Worm (Caenorhabditis elegans): ENCODE data around the gene cyp-35A3.

The cyp-35A3 gene

ce11 chrV:4004577-4004976 is 17.8 kb upstream of the cyp-35A3 start:
- no peak for TF ChIP-seq ceh-83 (GFP tag; optimal IDR thresholded peaks at IDR 0.05)

ce11 chrV:4005219-4005618 is 17.2 kb upstream of the cyp-35A3 start, which contains the start of gene srh-8:
srh-8 (plus strand) TSS chrV:4005519.
- TF ChIP-seq ceh-43 (GFP tag; optimal IDR thresholded peaks at IDR 0.05) (no peak), zip-8 (tag; optimal IDR thresholded peaks at IDR 0.05) (no peak), ces-1 (GFP tag; optimal IDR thresholded peaks at IDR 0.05) (no peak), blmp-1 (tag; optimal IDR thresholded peaks at IDR 0.05) (no peak), elt-3 (tag; optimal IDR thresholded peaks at IDR 0.05) (no peak), elt-1 (tag; optimal IDR thresholded peaks at IDR 0.05; ENCODE audit: borderline replicate concordance, insufficient read depth) (no peak), ceh-83 (GFP tag; optimal IDR thresholded peaks at IDR 0.05) (no peak), nhr-12 (tag; optimal IDR thresholded peaks at IDR 0.05) (no peak), tbx-8 (GFP tag; optimal IDR thresholded peaks at IDR 0.05) (no peak)

- TF ChIP-seq hlh-1 (tag; optimal IDR thresholded peaks at IDR 0.05) (no peak), unc-120 (tag; optimal IDR thresholded peaks at IDR 0.05; ENCODE audit: poor library complexity, severe bottlenecking) (no peak), nhr-237 (tag; optimal IDR thresholded peaks at IDR 0.05) (no peak), ceh-83 (GFP tag; optimal IDR thresholded peaks at IDR 0.05) (no peak), elt-3 (tag; optimal IDR thresholded peaks at IDR 0.05) (no peak), cnd-1 (tag; optimal IDR thresholded peaks at IDR 0.05) (no peak)
Measured at ce11 chrV:4007927-4008326, 14.5 kb upstream of the cyp-35A3 start, which contains the start of gene srh-7. srh-7 (plus strand) TSS chrV:4008227.

DNA sequence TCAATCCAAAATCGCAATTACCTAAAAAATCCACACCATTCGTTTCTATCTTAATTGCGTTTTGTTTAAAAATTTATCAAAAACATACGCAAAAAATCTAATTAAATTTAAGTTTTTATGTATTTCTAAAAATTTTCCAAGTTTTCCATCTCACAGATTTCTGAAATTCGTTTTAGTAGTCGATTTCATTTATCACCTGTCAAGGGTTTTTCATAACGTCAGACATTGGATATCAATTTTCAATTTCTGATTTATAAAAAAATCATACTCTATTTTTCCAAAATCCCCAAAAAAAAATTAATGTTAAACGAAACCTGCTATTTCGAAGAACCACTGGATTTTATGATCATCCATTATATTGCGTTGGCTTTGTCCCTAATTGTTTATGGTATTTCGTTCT is 12.2 kb upstream of the cyp-35A3 start, which contains the start of gene srh-4:
TSS of gene srh-4 (plus strand) at position 301 of the 400 bp plus-strand sequence.
- no peak for TF ChIP-seq ceh-39 (tag; optimal IDR thresholded peaks at IDR 0.05)
- no peak for TF ChIP-seq nhr-76 (tag; optimal IDR thresholded peaks at IDR 0.05)
- no peak for TF ChIP-seq ceh-83 (GFP tag; optimal IDR thresholded peaks at IDR 0.05)
- TF ChIP-seq zip-8 (tag; optimal IDR thresholded peaks at IDR 0.05) = no peak
- no peak for TF ChIP-seq ceh-43 (GFP tag; optimal IDR thresholded peaks at IDR 0.05)

DNA sequence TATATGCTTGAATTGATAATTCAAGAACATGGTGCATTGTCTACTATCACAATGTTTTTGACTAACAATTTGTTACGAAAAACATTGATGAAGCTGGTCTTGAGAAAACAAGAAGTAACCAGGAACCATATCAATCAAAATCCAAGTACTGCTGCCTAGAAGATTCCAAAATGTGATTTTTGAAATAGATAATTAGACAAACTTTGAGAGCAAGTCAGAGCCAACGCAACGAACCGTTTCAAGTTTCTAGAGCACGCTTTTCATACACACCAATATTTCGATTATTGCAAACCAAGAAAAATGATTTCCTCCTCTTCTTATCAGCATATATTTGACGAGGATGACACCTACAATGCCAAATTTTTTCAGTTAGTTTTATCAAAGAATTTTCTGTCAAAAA is 5.6 kb upstream of the cyp-35A3 start, which contains the start of gene srw-89:
TSS of gene srw-89 (plus strand) at position 301 of the 400 bp plus-strand sequence.
- no peak for TF ChIP-seq ztf-11 (tag; optimal IDR thresholded peaks at IDR 0.05)
- no peak for TF ChIP-seq M03D4.4 (tag; optimal IDR thresholded peaks at IDR 0.05)
- TF ChIP-seq drap-1 (GFP tag; optimal IDR thresholded peaks at IDR 0.05) = no peak
- TF ChIP-seq unc-62 (GFP tag; optimal IDR thresholded peaks at IDR 0.05) = no peak
- no peak for TF ChIP-seq mab-5 (tag; optimal IDR thresholded peaks at IDR 0.05)
- no peak for TF ChIP-seq nhr-76 (tag; optimal IDR thresholded peaks at IDR 0.05)
- TF ChIP-seq ceh-39 (tag; optimal IDR thresholded peaks at IDR 0.05) = no peak
- TF ChIP-seq ces-1 (GFP tag; optimal IDR thresholded peaks at IDR 0.05) = no peak
- no peak for TF ChIP-seq ceh-83 (GFP tag; optimal IDR thresholded peaks at IDR 0.05)
- TF ChIP-seq flh-1 (GFP tag; optimal IDR thresholded peaks at IDR 0.05) = no peak
- no peak for TF ChIP-seq sptf-1 (tag; optimal IDR thresholded peaks at IDR 0.05)
- TF ChIP-seq cnd-1 (tag; optimal IDR thresholded peaks at IDR 0.05) = no peak
- TF ChIP-seq nhr-28 (tag; optimal IDR thresholded peaks at IDR 0.05) = no peak
- TF ChIP-seq tbx-8 (GFP tag; optimal IDR thresholded peaks at IDR 0.05) = no peak
- TF ChIP-seq sem-2 (GFP tag; optimal IDR thresholded peaks at IDR 0.05) = no peak
- TF ChIP-seq lin-13 (tag; optimal IDR thresholded peaks at IDR 0.05) = no peak

DNA sequence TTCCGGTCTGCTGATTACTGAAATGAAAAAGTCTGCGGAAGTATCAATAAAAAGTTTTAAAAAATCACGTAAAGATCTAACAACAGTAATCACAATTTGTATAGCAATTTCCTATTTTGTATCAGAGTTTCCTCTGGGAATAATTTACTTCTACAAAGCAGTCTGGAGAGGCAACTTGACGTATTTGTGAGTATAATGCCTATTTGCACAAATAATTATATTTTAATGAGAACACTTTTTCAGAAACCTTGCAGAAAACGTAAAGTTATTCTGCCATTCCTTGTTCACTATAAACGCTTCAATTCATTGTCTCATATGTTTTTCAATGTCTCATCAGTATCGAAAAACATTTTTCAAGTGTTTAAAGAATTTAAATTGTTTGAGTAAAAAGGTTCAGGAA is 3.8 kb upstream of the cyp-35A3 start:
- TF ChIP-seq lsy-2 (tag; optimal IDR thresholded peaks at IDR 0.05) = no peak
- no peak for TF ChIP-seq M03D4.4 (tag; optimal IDR thresholded peaks at IDR 0.05)
- TF ChIP-seq lin-13 (tag; optimal IDR thresholded peaks at IDR 0.05) = no peak
- TF ChIP-seq nhr-2 (tag; optimal IDR thresholded peaks at IDR 0.05) = no peak
- no peak for TF ChIP-seq cnd-1 (tag; optimal IDR thresholded peaks at IDR 0.05)
- TF ChIP-seq nhr-237 (tag; optimal IDR thresholded peaks at IDR 0.05) = no peak
- no peak for TF ChIP-seq mab-5 (tag; optimal IDR thresholded peaks at IDR 0.05)
- TF ChIP-seq lin-32 (GFP tag; optimal IDR thresholded peaks at IDR 0.05) = no peak
- TF ChIP-seq mep-1 (tag; optimal IDR thresholded peaks at IDR 0.05) = no peak
- TF ChIP-seq tbx-8 (GFP tag; optimal IDR thresholded peaks at IDR 0.05) = no peak
- no peak for TF ChIP-seq pha-4 (tag; optimal IDR thresholded peaks at IDR 0.05)

Measured in whole organism, mixed stage, embryonic.